Fruit fly (Drosophila melanogaster): ENCODE results near the gene CG1575.

dm6 chrX:8157294-8157693, 40.5 kb downstream of the CG1575 start, which contains the start of the genes Traf6 and GIIIspla2:
- no peak for TF ChIP-seq pan (optimal IDR thresholded peaks at IDR 0.05)
- no peak for TF ChIP-seq EcR (GFP tag; optimal IDR thresholded peaks at IDR 0.05)
